Fruit fly (Drosophila melanogaster) whole organism, embryonic: ENCODE measurements around the gene CG8176.
A peak's percentile ranks its signal among the peaks of the same experiment; 100 is the strongest.

Experiments used
- Abd-B ChIP-seq: fragments of 200-800 bp; sonication (Bioruptor generic); optimal IDR thresholded peaks from 2 replicates; lab custom pipeline; 2018; ENCODE audit warnings: missing biosample characterization, mild to moderate bottlenecking, missing genetic modification characterization, moderate library complexity
- C15 ChIP-seq: fragments of 200-800 bp; sonication (Bioruptor generic); IDR thresholded peaks from 3 replicates; pipeline ENCODE4 v1.3.6; 2022; ENCODE audit warnings: missing biosample characterization, missing genetic modification characterization
- CG10321 ChIP-seq: fragments of 200-800 bp; sonication (Bioruptor generic); IDR thresholded peaks from 2 replicates; pipeline ENCODE4 v1.3.6; 2022; ENCODE audit warnings: missing biosample characterization, missing genetic modification characterization
- CG10431 ChIP-seq: fragments of 200-800 bp; sonication (Bioruptor generic); optimal IDR thresholded peaks from 3 replicates; lab custom pipeline; 2018; ENCODE audit warnings: missing biosample characterization, mild to moderate bottlenecking, missing genetic modification characterization
- CG10979 ChIP-seq: fragments of 200-800 bp; sonication (Bioruptor generic); optimal IDR thresholded peaks from 2 replicates; lab custom pipeline; 2018; ENCODE audit warnings: missing biosample characterization, mild to moderate bottlenecking, missing genetic modification characterization, moderate library complexity
- CG13894 ChIP-seq: fragments of 200-800 bp; sonication (Bioruptor generic); optimal IDR thresholded peaks from 3 replicates; lab custom pipeline; 2018; ENCODE audit warnings: missing biosample characterization, mild to moderate bottlenecking, missing genetic modification characterization, moderate library complexity
- CG14860 ChIP-seq: fragments of 200-800 bp; sonication (Bioruptor generic); IDR thresholded peaks from 3 replicates; pipeline ENCODE4 v1.3.6; 2022; ENCODE audit warnings: missing biosample characterization, missing genetic modification characterization; ENCODE audit not compliant: partially characterized antibody
- CG15269 ChIP-seq: fragments of 200-800 bp; sonication (Bioruptor generic); optimal IDR thresholded peaks from 2 replicates; lab custom pipeline; 2018; ENCODE audit warnings: missing biosample characterization, mild to moderate bottlenecking, missing genetic modification characterization, moderate library complexity
- CG15601 ChIP-seq: fragments of 200-800 bp; sonication (Bioruptor generic); optimal IDR thresholded peaks from 3 replicates; lab custom pipeline; 2019; ENCODE audit warnings: missing biosample characterization, mild to moderate bottlenecking, missing genetic modification characterization, moderate library complexity
- CG17186 ChIP-seq: fragments of 200-800 bp; sonication (Bioruptor generic); optimal IDR thresholded peaks from 3 replicates; lab custom pipeline; 2017; ENCODE audit warnings: missing biosample characterization, missing genetic modification reagents, missing genetic modification characterization
- CG18262 ChIP-seq: fragments of 200-800 bp; optimal IDR thresholded peaks from 3 replicates; lab custom pipeline; 2019; ENCODE audit warnings: missing biosample characterization, mild to moderate bottlenecking, missing genetic modification characterization, moderate library complexity
- CG2678 ChIP-seq: fragments of 200-800 bp; sonication (Bioruptor generic); optimal IDR thresholded peaks from 3 replicates; lab custom pipeline; 2019; ENCODE audit warnings: missing biosample characterization, mild to moderate bottlenecking, missing genetic modification characterization, moderate library complexity
- CG30403 ChIP-seq: fragments of 200-800 bp; sonication (Bioruptor generic); optimal IDR thresholded peaks from 3 replicates; lab custom pipeline; 2016; ENCODE audit warnings: missing biosample characterization, missing genetic modification characterization
- CG3838 ChIP-seq: fragments of 200-800 bp; sonication (Bioruptor generic); optimal IDR thresholded peaks from 3 replicates; lab custom pipeline; 2016; ENCODE audit warnings: missing biosample characterization, missing genetic modification characterization
- CG4854 ChIP-seq: fragments of 200-800 bp; sonication (Bioruptor generic); optimal IDR thresholded peaks from 2 replicates; lab custom pipeline; 2016; ENCODE audit warnings: missing biosample characterization, missing genetic modification characterization, inconsistent platforms
- CG6175 ChIP-seq: fragments of 200-800 bp; sonication (Bioruptor generic); IDR thresholded peaks from 3 replicates; pipeline ENCODE4 v1.3.6; 2022; ENCODE audit warnings: missing biosample characterization, missing genetic modification characterization
- CG6765 ChIP-seq: fragments of 200-800 bp; sonication (Bioruptor generic); optimal IDR thresholded peaks from 3 replicates; lab custom pipeline; 2017; ENCODE audit warnings: missing biosample characterization, mild to moderate bottlenecking, missing genetic modification characterization
- CG6791 ChIP-seq: fragments of 200-800 bp; sonication (Bioruptor generic); IDR thresholded peaks from 3 replicates; pipeline ENCODE4 v1.3.6; 2022; ENCODE audit warnings: missing biosample characterization, missing genetic modification characterization; ENCODE audit not compliant: partially characterized antibody
- CHES-1-like ChIP-seq: fragments of 200-800 bp; sonication (Bioruptor generic); optimal IDR thresholded peaks from 2 replicates; lab custom pipeline; 2016; ENCODE audit warnings: missing biosample characterization, missing genetic modification characterization
- Dll ChIP-seq: fragments of 200-800 bp; sonication (Bioruptor generic); IDR thresholded peaks from 4 replicates; pipeline ENCODE4 v1.3.6; 2022; ENCODE audit warnings: missing biosample characterization, missing genetic modification characterization; ENCODE audit not compliant: partially characterized antibody
- Doc2 ChIP-seq: fragments of 200-800 bp; sonication (Bioruptor generic); IDR thresholded peaks from 2 replicates; pipeline ENCODE4 v1.3.6; 2022; ENCODE audit warnings: missing biosample characterization, missing genetic modification characterization
- Drgx ChIP-seq: fragments of 200-800 bp; sonication (Bioruptor generic); IDR thresholded peaks from 2 replicates; pipeline ENCODE4 v1.3.6; 2022; ENCODE audit warnings: missing biosample characterization, missing genetic modification characterization
- Fer2 ChIP-seq: fragments of 200-800 bp; sonication (Bioruptor generic); optimal IDR thresholded peaks from 2 replicates; lab custom pipeline; 2018; ENCODE audit warnings: missing biosample characterization, mild to moderate bottlenecking, missing genetic modification characterization, moderate library complexity
- H15 ChIP-seq: fragments of 200-800 bp; sonication (Bioruptor generic); IDR thresholded peaks from 3 replicates; pipeline ENCODE4 v1.3.6; 2022; ENCODE audit warnings: missing biosample characterization, missing genetic modification characterization
- HmgZ ChIP-seq: fragments of 200-800 bp; sonication (Bioruptor generic); optimal IDR thresholded peaks from 2 replicates; lab custom pipeline; 2018; ENCODE audit warnings: missing biosample characterization, mild to moderate bottlenecking, missing genetic modification characterization
- NFAT ChIP-seq: fragments of 200-800 bp; sonication (Bioruptor generic); IDR thresholded peaks from 2 replicates; pipeline ENCODE4 v1.3.6; 2022; ENCODE audit warnings: missing biosample characterization, missing genetic modification characterization
- Six4 ChIP-seq: fragments of 200-800 bp; sonication (Bioruptor generic); optimal IDR thresholded peaks from 2 replicates; lab custom pipeline; 2016; ENCODE audit warnings: missing biosample characterization, missing genetic modification characterization
- ab ChIP-seq: fragments of 200-800 bp; sonication (Bioruptor generic); optimal IDR thresholded peaks from 2 replicates; lab custom pipeline; 2016; ENCODE audit warnings: missing biosample characterization, missing genetic modification characterization
- az2 ChIP-seq: fragments of 200-800 bp; sonication (Bioruptor generic); optimal IDR thresholded peaks from 3 replicates; lab custom pipeline; 2016; ENCODE audit warnings: missing biosample characterization, missing genetic modification characterization
- disco-r ChIP-seq: fragments of 200-800 bp; sonication (Bioruptor generic); optimal IDR thresholded peaks from 2 replicates; lab custom pipeline; 2016; ENCODE audit warnings: missing biosample characterization, missing genetic modification characterization
- dysf ChIP-seq: fragments of 200-800 bp; sonication (Bioruptor generic); IDR thresholded peaks from 3 replicates; pipeline ENCODE4 v1.3.6; 2022; ENCODE audit warnings: missing biosample characterization, missing genetic modification characterization
- ems ChIP-seq: fragments of 200-800 bp; sonication (Bioruptor generic); optimal IDR thresholded peaks from 3 replicates; lab custom pipeline; 2016; ENCODE audit warnings: missing biosample characterization, missing genetic modification characterization
- en ChIP-seq: fragments of 200-800 bp; sonication (Bioruptor generic); optimal IDR thresholded peaks from 2 replicates; lab custom pipeline; 2016; ENCODE audit warnings: missing biosample characterization, missing genetic modification characterization
- gce ChIP-seq: fragments of 200-800 bp; sonication (Bioruptor generic); IDR thresholded peaks from 3 replicates; pipeline ENCODE4 v1.3.6; 2022; ENCODE audit warnings: missing biosample characterization, missing genetic modification characterization
- gcm ChIP-seq: fragments of 200-800 bp; sonication (Bioruptor generic); optimal IDR thresholded peaks from 2 replicates; lab custom pipeline; 2019; ENCODE audit warnings: missing biosample characterization, mild to moderate bottlenecking, missing genetic modification characterization, moderate library complexity
- grn ChIP-seq: fragments of 200-800 bp; sonication (Bioruptor generic); optimal IDR thresholded peaks from 3 replicates; lab custom pipeline; 2017; ENCODE audit warnings: missing biosample characterization, missing genetic modification characterization
- lab ChIP-seq: fragments of 200-800 bp; sonication (Bioruptor generic); optimal IDR thresholded peaks from 3 replicates; lab custom pipeline; 2017; ENCODE audit warnings: missing biosample characterization, missing genetic modification characterization, mild to moderate bottlenecking, moderate library complexity, missing genetic modification reagents
- lilli ChIP-seq: fragments of 200-800 bp; sonication (Bioruptor generic); optimal IDR thresholded peaks from 3 replicates; lab custom pipeline; 2016; ENCODE audit warnings: missing biosample characterization, missing genetic modification characterization
- lmd ChIP-seq: fragments of 200-800 bp; sonication (Bioruptor generic); IDR thresholded peaks from 2 replicates; pipeline ENCODE4 v1.3.6; 2022; ENCODE audit warnings: missing biosample characterization, missing genetic modification characterization
- mam ChIP-seq: fragments of 200-800 bp; sonication (Bioruptor generic); optimal IDR thresholded peaks from 3 replicates; lab custom pipeline; 2016; ENCODE audit warnings: missing biosample characterization, missing genetic modification characterization
- mirr ChIP-seq: fragments of 200-800 bp; sonication (Bioruptor generic); optimal IDR thresholded peaks from 3 replicates; lab custom pipeline; 2018; ENCODE audit warnings: missing biosample characterization, mild to moderate bottlenecking, missing genetic modification characterization
- mld ChIP-seq: fragments of 200-800 bp; sonication (Bioruptor generic); IDR thresholded peaks from 3 replicates; pipeline ENCODE4 v1.3.6; 2022; ENCODE audit warnings: missing biosample characterization, missing genetic modification characterization; ENCODE audit not compliant: partially characterized antibody
- p53 ChIP-seq: fragments of 200-800 bp; sonication (Bioruptor generic); optimal IDR thresholded peaks from 2 replicates; lab custom pipeline; 2016; ENCODE audit warnings: missing biosample characterization, missing genetic modification characterization
- pzg ChIP-seq: fragments of 200-800 bp; sonication (Bioruptor generic); optimal IDR thresholded peaks from 3 replicates; lab custom pipeline; 2018; ENCODE audit warnings: missing biosample characterization, mild to moderate bottlenecking, missing genetic modification characterization, moderate library complexity
- salm ChIP-seq: fragments of 200-800 bp; sonication (Bioruptor generic); optimal IDR thresholded peaks from 2 replicates; lab custom pipeline; 2018; ENCODE audit warnings: missing biosample characterization, mild to moderate bottlenecking, missing genetic modification characterization
- sens ChIP-seq: fragments of 200-800 bp; sonication (Bioruptor generic); peaks from one replicate; lab custom pipeline; 2016; ENCODE audit warnings: missing biosample characterization, missing genetic modification characterization
- sens-2 ChIP-seq: fragments of 200-800 bp; sonication (Bioruptor generic); IDR thresholded peaks from 2 replicates; pipeline ENCODE4 v1.3.6; 2022; ENCODE audit warnings: missing biosample characterization, missing genetic modification characterization
- toy ChIP-seq: fragments of 200-800 bp; sonication (Bioruptor generic); IDR thresholded peaks from 2 replicates; pipeline ENCODE4 v1.3.6; 2022; ENCODE audit warnings: missing biosample characterization, missing genetic modification characterization
- ttk ChIP-seq: fragments of 200-800 bp; sonication (Bioruptor generic); IDR thresholded peaks from 2 replicates; pipeline ENCODE4 v2.1.2; 2022; ENCODE audit warnings: missing biosample characterization, missing genetic modification characterization
- wek ChIP-seq: fragments of 200-800 bp; sonication (Bioruptor generic); optimal IDR thresholded peaks from 3 replicates; lab custom pipeline; 2018; ENCODE audit warnings: missing biosample characterization, mild to moderate bottlenecking, missing genetic modification characterization, moderate library complexity

The CG8176 gene

dm6 chr3R:9563240-9563992 lies 47.6 kb downstream of the CG8176 start, which contains the start of the genes CG9393 and Vps45 (continued):
- TF ChIP-seq lilli (GFP tag; lab: Kevin White, UChicago) (peak; percentile 84), grn (GFP tag; lab: Kevin White, UChicago) (peak; percentile 84), ttk (GFP tag; lab: Robert Waterston, UW) (0 out of 2 replicates have a peak, but pooled peaks have one; percentile 7), CG15269 (tag; lab: Kevin White, UChicago) (no peak), az2 (peak; percentile 48), gcm (GFP tag; lab: Kevin White, UChicago) (no peak), CG3838 (GFP tag; lab: Kevin White, UChicago) (no peak), CG10979 (tag; lab: Kevin White, UChicago) (peak; percentile 45), C15 (GFP tag; lab: Robert Waterston, UW) (no peak), CG6175 (GFP tag; lab: Robert Waterston, UW) (no peak), pzg (GFP tag; lab: Kevin White, UChicago) (peak; percentile 80), HmgZ (tag; lab: Kevin White, UChicago) (peak; percentile 75), CG15601 (tag; lab: Kevin White, UChicago) (peak; percentile 64), CG13894 (no peak), p53 (GFP tag; lab: Kevin White, UChicago) (no peak), CG6765 (no peak), CG30403 (GFP tag; lab: Kevin White, UChicago) (peak; percentile 77), Dll (GFP tag; lab: Robert Waterston, UW) (peak; percentile 95), ab (GFP tag; lab: Kevin White, UChicago) (no peak), Doc2 (GFP tag; lab: Robert Waterston, UW) (no peak), gce (GFP tag; lab: Robert Waterston, UW) (no peak), CG14860 (GFP tag; lab: Robert Waterston, UW) (peak; percentile 91), Drgx (GFP tag; lab: Robert Waterston, UW) (no peak), lmd (GFP tag; lab: Robert Waterston, UW) (peak; percentile 60), mirr (GFP tag; lab: Kevin White, UChicago) (peak; percentile 29), Abd-B (peak; percentile 72), salm (no peak), en (GFP tag; lab: Kevin White, UChicago) (no peak), Fer2 (tag; lab: Kevin White, UChicago) (peak; percentile 58), CG4854 (GFP tag; lab: Kevin White, UChicago) (peak; percentile 43), ems (peak; percentile 69), lab (GFP tag; lab: Kevin White, UChicago) (no peak), sens-2 (GFP tag; lab: Robert Waterston, UW) (no peak), CG6791 (GFP tag; lab: Robert Waterston, UW) (peak; percentile 91), disco-r (GFP tag; lab: Kevin White, UChicago) (no peak), CHES-1-like (GFP tag; lab: Kevin White, UChicago) (peak; percentile 54), CG10431 (GFP tag; lab: Kevin White, UChicago) (no peak), CG10321 (GFP tag; lab: Robert Waterston, UW) (0 out of 2 replicates have a peak, but pooled peaks have one; percentile 16), CG18262 (tag; lab: Kevin White, UChicago) (peak; percentile 53), NFAT (GFP tag; lab: Robert Waterston, UW) (peak; percentile 35; the same call in 1 of the 2 replicates), CG2678 (tag; lab: Kevin White, UChicago) (no peak), sens (GFP tag; lab: Kevin White, UChicago) (peak; percentile 94), mld (GFP tag; lab: Robert Waterston, UW) (peak; percentile 89), CG17186 (GFP tag; lab: Kevin White, UChicago) (peak; percentile 60), mam (GFP tag; lab: Kevin White, UChicago) (peak; percentile 79), dysf (GFP tag; lab: Robert Waterston, UW) (0 out of 3 replicates have a peak, but pooled peaks have one; percentile 16), wek (no peak), H15 (GFP tag; lab: Robert Waterston, UW) (no peak), toy (GFP tag; lab: Robert Waterston, UW) (no peak), Six4 (GFP tag; lab: Kevin White, UChicago) (peak; percentile 31)
